Worm (Caenorhabditis elegans) whole organism, L2 larva: ENCODE measurements around the gene aakg-1.

Experiments
- C34F6.9 ChIP-seq: fragments of 150-350 bp; optimal IDR thresholded peaks from 2 replicates; lab custom pipeline; 2014; ENCODE audit warnings: missing biosample characterization, missing genetic modification characterization
- F13H6.1 ChIP-seq: sonication (generic microtip); optimal IDR thresholded peaks from 2 replicates; lab custom pipeline; 2016; ENCODE audit warnings: missing genetic modification characterization, missing compliant biosample characterization
- R02D3.7 ChIP-seq: fragments of 150-350 bp; optimal IDR thresholded peaks from 2 replicates; lab custom pipeline; 2014; ENCODE audit warnings: missing biosample characterization, missing genetic modification characterization
- Y55F3AM.14 ChIP-seq: fragments of 200-800 bp; sonication (Bioruptor generic); optimal IDR thresholded peaks from 2 replicates; lab custom pipeline; 2018; ENCODE audit warnings: mild to moderate bottlenecking, missing genetic modification characterization, missing compliant biosample characterization
- ZK546.5 ChIP-seq: sonication (generic microtip); optimal IDR thresholded peaks from 2 replicates; lab custom pipeline; 2017; ENCODE audit warnings: missing biosample characterization, missing genetic modification characterization
- alr-1 ChIP-seq: fragments of 150-350 bp; optimal IDR thresholded peaks from 2 replicates; lab custom pipeline; 2014; ENCODE audit warnings: missing biosample characterization, missing genetic modification characterization
- aly-2 ChIP-seq: fragments of 150-350 bp; optimal IDR thresholded peaks from 2 replicates; lab custom pipeline; 2014; ENCODE audit warnings: missing biosample characterization, missing genetic modification characterization
- blmp-1 ChIP-seq: sonication (generic microtip); optimal IDR thresholded peaks from 2 replicates; lab custom pipeline; 2017; ENCODE audit warnings: missing genetic modification characterization, mild to moderate bottlenecking, missing compliant biosample characterization, antibody characterized with exemption, moderate library complexity; ENCODE audit not compliant: insufficient read depth
- ceh-16 ChIP-seq: fragments of 150-350 bp; optimal IDR thresholded peaks from 2 replicates; lab custom pipeline; 2014; ENCODE audit warnings: missing biosample characterization, missing genetic modification characterization
- ceh-82 ChIP-seq: fragments of 150-350 bp; optimal IDR thresholded peaks from 2 replicates; lab custom pipeline; 2014; ENCODE audit warnings: missing biosample characterization, missing genetic modification characterization
- crh-2 ChIP-seq: sonication (generic microtip); optimal IDR thresholded peaks from 2 replicates; lab custom pipeline; 2017; ENCODE audit warnings: missing biosample characterization, missing genetic modification characterization
- dmd-4 ChIP-seq: sonication (generic microtip); optimal IDR thresholded peaks from 2 replicates; lab custom pipeline; 2017; ENCODE audit warnings: missing biosample characterization, missing genetic modification characterization
- egl-27 ChIP-seq: sonication (generic microtip); optimal IDR thresholded peaks from 3 replicates; lab custom pipeline; 2017; ENCODE audit warnings: missing biosample characterization, missing genetic modification reagents, missing genetic modification characterization
- elt-1 ChIP-seq: fragments of 150-350 bp; optimal IDR thresholded peaks from 2 replicates; lab custom pipeline; 2014; ENCODE audit warnings: missing biosample characterization, missing genetic modification characterization
- elt-3 ChIP-seq: sonication (generic microtip); optimal IDR thresholded peaks from 2 replicates; lab custom pipeline; 2017; ENCODE audit warnings: missing biosample characterization, missing genetic modification characterization
- fos-1 ChIP-seq: fragments of 150-350 bp; optimal IDR thresholded peaks from 2 replicates; lab custom pipeline; 2014; ENCODE audit warnings: missing biosample characterization, missing genetic modification characterization
- gmeb-1 ChIP-seq: fragments of 150-350 bp; optimal IDR thresholded peaks from 2 replicates; lab custom pipeline; 2014; ENCODE audit warnings: missing biosample characterization, missing genetic modification characterization
- lin-11 ChIP-seq: fragments of 150-350 bp; sonication (generic microtip); optimal IDR thresholded peaks from 2 replicates; lab custom pipeline; 2014; ENCODE audit warnings: missing biosample characterization, missing genetic modification characterization, inconsistent platforms, mixed read lengths
- lin-39 ChIP-seq: fragments of 150-350 bp; optimal IDR thresholded peaks from 2 replicates; lab custom pipeline; 2014; ENCODE audit warnings: missing biosample characterization, missing genetic modification reagents, missing genetic modification characterization
- lsy-2 ChIP-seq, 2 experiments: fragments of 150-350 bp in 1 of 2; sonication (generic microtip) in 1 of 2; optimal IDR thresholded peaks; 2 replicates each; lab custom pipeline; 2014 to 2017; ENCODE audit warnings: missing biosample characterization in 2 of 2, missing genetic modification characterization in 2 of 2
- mab-5 ChIP-seq: fragments of 150-350 bp; optimal IDR thresholded peaks from 2 replicates; lab custom pipeline; 2014; ENCODE audit warnings: missing biosample characterization, missing genetic modification characterization
- mbf-1 ChIP-seq: sonication (generic microtip); optimal IDR thresholded peaks from 2 replicates; lab custom pipeline; 2017; ENCODE audit warnings: missing biosample characterization, missing genetic modification characterization
- mdl-1 ChIP-seq, 2 experiments: fragments of 150-350 bp in 1 of 2; sonication (generic microtip) in 1 of 2; optimal IDR thresholded peaks; 2 replicates each; lab custom pipeline; 2017; ENCODE audit warnings: missing biosample characterization in 2 of 2, missing genetic modification characterization in 2 of 2
- nhr-10 ChIP-seq: sonication (generic microtip); optimal IDR thresholded peaks from 2 replicates; lab custom pipeline; 2017; ENCODE audit warnings: missing biosample characterization, missing genetic modification characterization
- nhr-11 ChIP-seq: fragments of 150-350 bp; optimal IDR thresholded peaks from 2 replicates; lab custom pipeline; 2014; ENCODE audit warnings: missing biosample characterization, missing genetic modification characterization
- nhr-12 ChIP-seq: fragments of 150-350 bp; optimal IDR thresholded peaks from 2 replicates; lab custom pipeline; 2014; ENCODE audit warnings: missing biosample characterization, missing genetic modification characterization
- nhr-129 ChIP-seq: fragments of 150-350 bp; optimal IDR thresholded peaks from 2 replicates; lab custom pipeline; 2014; ENCODE audit warnings: missing biosample characterization, missing genetic modification characterization
- nhr-21 ChIP-seq: fragments of 150-350 bp; optimal IDR thresholded peaks from 2 replicates; lab custom pipeline; 2014; ENCODE audit warnings: missing biosample characterization, missing genetic modification characterization
- nhr-23 ChIP-seq: fragments of 150-350 bp; optimal IDR thresholded peaks from 2 replicates; lab custom pipeline; 2014; ENCODE audit warnings: missing biosample characterization, missing genetic modification reagents, missing genetic modification characterization
- nhr-237 ChIP-seq: fragments of 150-350 bp; optimal IDR thresholded peaks from 2 replicates; lab custom pipeline; 2014; ENCODE audit warnings: missing biosample characterization, missing genetic modification characterization
- nhr-25 ChIP-seq: fragments of 150-350 bp; sonication (generic microtip); optimal IDR thresholded peaks from 3 replicates; lab custom pipeline; 2014; ENCODE audit warnings: missing biosample characterization, missing genetic modification characterization
- nhr-6 ChIP-seq: fragments of 150-350 bp; optimal IDR thresholded peaks from 2 replicates; lab custom pipeline; 2014; ENCODE audit warnings: missing biosample characterization, missing genetic modification characterization
- nhr-77 ChIP-seq: fragments of 150-350 bp; optimal IDR thresholded peaks from 2 replicates; lab custom pipeline; 2014; ENCODE audit warnings: missing biosample characterization, missing genetic modification characterization
- peb-1 ChIP-seq: fragments of 150-350 bp; optimal IDR thresholded peaks from 2 replicates; lab custom pipeline; 2014; ENCODE audit warnings: missing biosample characterization, missing genetic modification characterization
- sem-4 ChIP-seq: fragments of 150-350 bp; optimal IDR thresholded peaks from 2 replicates; lab custom pipeline; 2014; ENCODE audit warnings: missing biosample characterization, missing genetic modification reagents, missing genetic modification characterization
- sma-3 ChIP-seq: sonication (generic microtip); optimal IDR thresholded peaks from 2 replicates; lab custom pipeline; 2016; ENCODE audit warnings: missing genetic modification reagents, missing genetic modification characterization, missing compliant biosample characterization
- snpc-4 ChIP-seq: fragments of 150-350 bp; optimal IDR thresholded peaks from 2 replicates; lab custom pipeline; 2014; ENCODE audit warnings: missing biosample characterization, missing genetic modification characterization
- unc-39 ChIP-seq: fragments of 150-350 bp; optimal IDR thresholded peaks from 2 replicates; lab custom pipeline; 2014; ENCODE audit warnings: missing biosample characterization, missing genetic modification characterization
- unc-55 ChIP-seq: fragments of 150-350 bp; sonication (generic microtip); optimal IDR thresholded peaks from 3 replicates; lab custom pipeline; 2014; ENCODE audit warnings: missing biosample characterization, missing genetic modification reagents, missing genetic modification characterization
- unc-62 ChIP-seq: fragments of 150-350 bp; optimal IDR thresholded peaks from 2 replicates; lab custom pipeline; 2014; ENCODE audit warnings: missing biosample characterization, missing genetic modification reagents, missing genetic modification characterization
- ztf-1 ChIP-seq: fragments of 200-800 bp; sonication (Bioruptor generic); conservative IDR thresholded peaks from 2 replicates; pipeline ENCODE4 v1.3.6; 2022; ENCODE audit warnings: missing genetic modification characterization, missing compliant biosample characterization
- ztf-11 ChIP-seq: sonication (generic microtip); optimal IDR thresholded peaks from 2 replicates; lab custom pipeline; 2017; ENCODE audit warnings: missing biosample characterization, missing genetic modification characterization
- ztf-4 ChIP-seq: fragments of 150-350 bp; optimal IDR thresholded peaks from 2 replicates; lab custom pipeline; 2014; ENCODE audit warnings: missing biosample characterization, missing genetic modification characterization

aakg-1 gene

DNA sequence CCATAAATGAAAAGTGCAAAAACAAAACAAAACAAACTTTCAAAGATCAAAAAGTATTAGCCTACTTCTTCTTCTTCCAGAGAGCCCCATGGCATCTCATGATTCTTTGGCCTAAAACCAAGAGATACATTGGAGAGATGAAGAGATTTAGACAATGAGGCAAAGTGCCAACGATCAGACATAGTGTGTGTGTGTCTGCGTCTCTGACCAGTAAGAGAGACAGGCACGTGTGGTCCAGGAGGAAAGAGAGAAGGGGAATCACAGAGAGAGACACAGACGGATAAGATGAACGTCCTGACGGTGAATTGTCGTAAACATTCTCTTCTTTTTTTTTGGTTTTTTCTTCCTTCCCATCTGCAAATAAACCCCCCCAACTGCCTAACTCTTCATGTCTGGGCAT, 8.3 kb upstream of the aakg-1 start (continued):
- TF ChIP-seq nhr-237 (tag; lab: Kevin White, UChicago) = peak; percentile 1
- peak; percentile 5 for TF ChIP-seq ceh-82
- TF ChIP-seq ZK546.5 (tag; lab: Kevin White, UChicago) = no peak
- peak; percentile 43 for TF ChIP-seq peb-1
- peak; percentile 65 to 94 for TF ChIP-seq lsy-2 (tag; optimal IDR thresholded peaks at IDR 0.05; lab: Kevin White, UChicago)
- no peak for TF ChIP-seq R02D3.7 (tag; lab: Kevin White, UChicago)
- TF ChIP-seq lin-39 (tag; lab: Kevin White, UChicago) = no peak
- TF ChIP-seq elt-1 (tag; lab: Kevin White, UChicago) = no peak
- TF ChIP-seq nhr-21 (tag; lab: Kevin White, UChicago) = peak; percentile 91
- TF ChIP-seq nhr-10 (tag; lab: Kevin White, UChicago) = no peak
- TF ChIP-seq lin-11 = peak; percentile 76
- TF ChIP-seq mab-5 (tag; lab: Kevin White, UChicago) = peak; percentile 20
- no peak for TF ChIP-seq nhr-12 (tag; lab: Kevin White, UChicago)
- TF ChIP-seq unc-55 (GFP tag; lab: Kevin White, UChicago) = peak; percentile 98
- peak; percentile 92 for TF ChIP-seq Y55F3AM.14 (GFP tag; lab: Kevin White, UChicago)
- no peak for TF ChIP-seq ztf-1 (GFP tag; lab: Robert Waterston, UW)
- TF ChIP-seq egl-27 (tag; lab: Kevin White, UChicago) = peak; percentile 96
- TF ChIP-seq aly-2 (tag; lab: Kevin White, UChicago) = no peak
- peak; percentile 99 for TF ChIP-seq C34F6.9 (tag; lab: Kevin White, UChicago)
- TF ChIP-seq, all 48 proteins: peak for 28

DNA sequence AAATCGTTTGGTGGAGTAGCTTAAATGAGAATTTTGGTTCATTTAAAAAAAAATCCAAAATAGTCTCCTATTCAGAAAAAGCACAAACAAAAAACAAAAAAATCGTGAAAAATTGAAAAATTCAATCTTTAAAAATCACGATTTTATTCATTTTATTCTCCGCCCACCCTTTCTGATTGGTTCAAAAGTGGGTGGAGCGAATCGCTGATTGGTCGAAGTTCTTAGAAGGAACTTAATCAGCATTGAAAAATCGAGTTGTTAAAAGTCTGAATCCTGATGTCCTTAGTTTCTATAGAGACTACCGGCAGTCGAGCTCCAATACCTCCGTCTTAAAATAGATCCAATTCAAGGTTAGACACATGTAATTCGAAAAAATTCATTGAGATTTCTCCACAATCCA, 5.3 kb downstream of the aakg-1 start:
- TF ChIP-seq nhr-25 (tag; lab: Kevin White, UChicago) = no peak
- no peak for TF ChIP-seq elt-3 (tag; lab: Kevin White, UChicago)
- TF ChIP-seq unc-62 = no peak

- no peak for TF ChIP-seq Y55F3AM.14 (GFP tag; lab: Kevin White, UChicago)
- no peak for TF ChIP-seq R02D3.7 (tag; lab: Kevin White, UChicago)
- no peak for TF ChIP-seq elt-1 (tag; lab: Kevin White, UChicago)
- TF ChIP-seq elt-3 (tag; lab: Kevin White, UChicago) = no peak
- no peak for TF ChIP-seq F13H6.1 (tag; lab: Kevin White, UChicago)
- TF ChIP-seq peb-1 = no peak
- no peak for TF ChIP-seq nhr-23 (tag; lab: Kevin White, UChicago)
- no peak for TF ChIP-seq unc-39 (tag; lab: Kevin White, UChicago)
- no peak for TF ChIP-seq mab-5 (tag; lab: Kevin White, UChicago)
- TF ChIP-seq sma-3 = no peak
Measured at ce11 chrIII:12568962-12569361, 6.2 kb downstream of the aakg-1 start.

DNA sequence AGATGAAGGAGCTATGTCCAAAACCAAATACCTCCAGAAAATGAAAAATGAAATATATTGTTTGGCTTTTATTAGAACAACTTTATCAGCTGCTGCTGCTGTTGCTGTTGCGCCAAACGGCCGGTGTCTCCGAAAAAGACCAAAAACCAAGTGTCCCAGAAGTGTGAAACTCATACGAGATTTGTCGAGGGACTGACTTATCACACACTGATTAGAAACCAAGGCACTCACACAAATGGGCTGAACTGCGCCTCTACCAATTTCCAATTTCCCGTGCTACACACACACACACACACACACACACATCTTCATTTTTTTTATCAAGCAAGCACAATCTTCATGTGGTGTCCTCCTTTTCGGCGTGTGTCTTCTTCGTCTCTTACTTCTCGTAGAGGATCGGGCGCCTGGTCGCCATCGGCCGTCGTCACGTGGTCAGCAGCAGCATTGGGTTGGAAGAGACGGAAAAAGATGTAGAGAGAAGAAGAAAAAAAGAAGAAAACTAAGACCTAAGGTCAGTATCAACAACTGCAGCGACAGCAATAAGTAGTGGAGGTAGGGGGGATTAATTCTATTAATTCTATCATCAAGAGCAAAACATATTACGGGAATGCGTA, 7.1 kb downstream of the aakg-1 start:
- TF ChIP-seq unc-55 (GFP tag; lab: Kevin White, UChicago) (peak; percentile 64), blmp-1 (peak; percentile 60), mbf-1 (tag; lab: Kevin White, UChicago) (no peak), mab-5 (tag; lab: Kevin White, UChicago) (peak; percentile 33), snpc-4 (no peak), C34F6.9 (tag; lab: Kevin White, UChicago) (peak; percentile 88), ztf-1 (GFP tag; lab: Robert Waterston, UW) (no peak), unc-62 (no peak), nhr-129 (peak; percentile 84), peb-1 (no peak), nhr-77 (tag; lab: Kevin White, UChicago) (no peak), ztf-4 (tag; lab: Kevin White, UChicago) (peak; percentile 78), aly-2 (tag; lab: Kevin White, UChicago) (no peak), mdl-1 (tag; optimal IDR thresholded peaks at IDR 0.05; lab: Kevin White, UChicago) (peak; percentile 94 to 97), F13H6.1 (tag; lab: Kevin White, UChicago) (peak; percentile 84), ZK546.5 (tag; lab: Kevin White, UChicago) (no peak), nhr-23 (tag; lab: Kevin White, UChicago) (no peak), ceh-16 (tag; lab: Kevin White, UChicago) (peak; percentile 69), dmd-4 (tag; lab: Kevin White, UChicago) (no peak), nhr-12 (tag; lab: Kevin White, UChicago) (no peak), gmeb-1 (peak; percentile 78), crh-2 (tag; lab: Kevin White, UChicago) (peak; percentile 91), Y55F3AM.14 (GFP tag; lab: Kevin White, UChicago) (no peak), lin-39 (tag; lab: Kevin White, UChicago) (no peak), nhr-11 (tag; lab: Kevin White, UChicago) (no peak), ztf-11 (tag; lab: Kevin White, UChicago) (no peak), elt-1 (tag; lab: Kevin White, UChicago) (no peak), nhr-25 (tag; lab: Kevin White, UChicago) (peak; percentile 88), fos-1 (tag; lab: Kevin White, UChicago) (peak; percentile 63), lsy-2 (tag; optimal IDR thresholded peaks at IDR 0.05; lab: Kevin White, UChicago) (peak in 1 of 2 experiments; percentile 81), sma-3 (peak; percentile 85), nhr-6 (tag; lab: Kevin White, UChicago) (no peak), sem-4 (peak; percentile 89), R02D3.7 (tag; lab: Kevin White, UChicago) (no peak), lin-11 (no peak), elt-3 (tag; lab: Kevin White, UChicago) (no peak), alr-1 (tag; lab: Kevin White, UChicago) (no peak), nhr-21 (tag; lab: Kevin White, UChicago) (peak; percentile 92)
